Worm (Caenorhabditis elegans) whole organism, L1 larva: ENCODE results near the gene cpna-5.

Experiments
- ces-1 ChIP-seq: fragments of 150-350 bp; optimal IDR thresholded peaks from 2 replicates; lab custom pipeline; 2014; ENCODE audit warnings: missing biosample characterization, missing genetic modification reagents, missing genetic modification characterization
- dpl-1 ChIP-seq, 3 experiments: fragments of 150-350 bp in 2 of 3; sonication (generic microtip) in 1 of 3; optimal IDR thresholded peaks; 2 replicates each; lab custom pipeline; 2014 to 2017; ENCODE audit warnings: missing biosample characterization in 3 of 3, missing genetic modification characterization in 3 of 3, missing genetic modification reagents in 3 of 3
- egl-27 ChIP-seq, 2 experiments: fragments of 150-350 bp in 1 of 2; sonication (generic microtip); optimal IDR thresholded peaks; 3 replicates each; lab custom pipeline; 2017 to 2018; ENCODE audit warnings: missing biosample characterization in 2 of 2, missing genetic modification characterization in 2 of 2, missing genetic modification reagents in 2 of 2
- grh-1 ChIP-seq: fragments of 200-800 bp; sonication (Bioruptor generic); IDR thresholded peaks from 2 replicates; pipeline ENCODE4 v1.3.6; 2022; ENCODE audit warnings: missing genetic modification reagents, missing genetic modification characterization, missing compliant biosample characterization
- lin-13 ChIP-seq: fragments of 150-350 bp; optimal IDR thresholded peaks from 2 replicates; lab custom pipeline; 2014; ENCODE audit warnings: missing biosample characterization, missing genetic modification reagents, missing genetic modification characterization
- lin-15B ChIP-seq: fragments of 150-350 bp; sonication (generic microtip); optimal IDR thresholded peaks from 3 replicates; lab custom pipeline; 2014; ENCODE audit warnings: missing biosample characterization, missing genetic modification characterization
- mep-1 ChIP-seq: fragments of 150-350 bp; optimal IDR thresholded peaks from 2 replicates; lab custom pipeline; 2014; ENCODE audit warnings: missing biosample characterization, missing genetic modification characterization
- nhr-11 ChIP-seq: fragments of 150-350 bp; optimal IDR thresholded peaks from 2 replicates; lab custom pipeline; 2014; ENCODE audit warnings: missing biosample characterization, missing genetic modification characterization
- nhr-237 ChIP-seq: fragments of 150-350 bp; optimal IDR thresholded peaks from 2 replicates; lab custom pipeline; 2014; ENCODE audit warnings: missing biosample characterization, missing genetic modification characterization
- pqm-1 ChIP-seq: sonication (generic microtip); optimal IDR thresholded peaks from 3 replicates; lab custom pipeline; 2017; ENCODE audit warnings: missing biosample characterization, missing genetic modification characterization
- snpc-4 ChIP-seq: fragments of 150-350 bp; optimal IDR thresholded peaks from 2 replicates; lab custom pipeline; 2014; ENCODE audit warnings: missing biosample characterization, missing genetic modification characterization
- tbx-2 ChIP-seq: sonication (generic microtip); optimal IDR thresholded peaks from 2 replicates; lab custom pipeline; 2016; ENCODE audit warnings: missing genetic modification characterization, missing compliant biosample characterization
- ztf-11 ChIP-seq, 2 experiments: sonication (generic microtip); optimal IDR thresholded peaks; 2 replicates each; lab custom pipeline; 2016 to 2017; ENCODE audit warnings: missing genetic modification characterization in 2 of 2, missing biosample characterization in 1 of 2, missing compliant biosample characterization in 1 of 2

- TF ChIP-seq grh-1 (GFP tag; lab: Robert Waterston, UW) (no peak), ztf-11 (tag; optimal IDR thresholded peaks at IDR 0.05; lab: Kevin White, UChicago) (no peak), mep-1 (no peak), nhr-11 (tag; lab: Kevin White, UChicago) (no peak), lin-13 (GFP tag; lab: Kevin White, UChicago) (no peak), lin-15B (tag; lab: Kevin White, UChicago) (no peak), dpl-1 (GFP tag; optimal IDR thresholded peaks at IDR 0.05; lab: Kevin White, UChicago) (no peak), ces-1 (GFP tag; lab: Kevin White, UChicago) (no peak), egl-27 (tag; optimal IDR thresholded peaks at IDR 0.05; lab: Kevin White, UChicago) (no peak), nhr-237 (no peak), tbx-2 (tag; lab: Kevin White, UChicago) (no peak), pqm-1 (no peak), snpc-4 (no peak)
Observed at ce11 chrII:7753500-7753899, 35.1 kb upstream of the cpna-5 start, which contains the start of gene trx-1.
